Fruit fly (Drosophila melanogaster) Kc167 (cell line): Measurements from ENCODE around the gene synr.

Experiments
- Myc ChIP-seq: fragments of >200 bp; optimal IDR thresholded peaks from 2 replicates; lab custom pipeline; 2017; ENCODE audit warnings: missing external identifiers
- Sin3A ChIP-seq: fragments of >200 bp; optimal IDR thresholded peaks from 2 replicates; lab custom pipeline; 2018; ENCODE audit warnings: missing external identifiers
- insv ChIP-seq: fragments of >200 bp; optimal IDR thresholded peaks from 3 replicates; lab custom pipeline; 2018; ENCODE audit warnings: missing external identifiers
- psq ChIP-seq: fragments of >200 bp; optimal IDR thresholded peaks from 2 replicates; lab custom pipeline; 2017; ENCODE audit warnings: missing external identifiers
- ttk ChIP-seq: sonication (Bioruptor generic); optimal IDR thresholded peaks from 2 replicates; lab custom pipeline; 2017; ENCODE audit warnings: missing external identifiers

DNA sequence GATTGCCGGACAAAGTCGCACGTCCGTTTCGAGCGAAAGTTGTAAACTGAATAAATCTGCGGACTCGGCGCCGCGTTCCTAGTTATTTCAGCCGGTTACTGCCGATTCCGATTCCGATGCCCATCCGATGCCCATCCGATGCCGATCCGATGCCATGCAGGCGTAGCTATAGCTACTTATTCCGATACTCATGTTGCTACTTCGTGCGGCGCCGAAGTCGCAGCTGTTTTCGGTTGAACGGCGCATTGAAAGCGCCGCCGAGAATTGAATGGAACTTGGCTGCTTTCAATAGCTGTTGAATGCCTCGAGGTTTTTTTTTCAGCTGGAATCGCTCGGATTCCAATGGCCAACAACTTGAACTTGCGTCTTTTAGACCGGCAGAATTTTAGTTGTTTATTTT lies 14.2 kb upstream of the synr start:
- TF ChIP-seq insv (lab: Kevin White, UChicago) (no peak), Sin3A (lab: Kevin White, UChicago) (no peak), Myc (lab: Kevin White, UChicago) (no peak), psq (lab: Kevin White, UChicago) (no peak), ttk (lab: Kevin White, UChicago) (no peak)
